Fruit fly (Drosophila melanogaster): ENCODE measurements around the gene CG4338.

dm6 chr3R:15316326-15316725, 41.0 kb downstream of the CG4338 start, which contains the start of gene CG14866:
- TF ChIP-seq CG8478 (optimal IDR thresholded peaks at IDR 0.05) (no peak), CTCF (optimal IDR thresholded peaks at IDR 0.05) (no peak)

All from S2 (cell line).